Worm (Caenorhabditis elegans): ENCODE measurements around the gene T24C2.3.

The T24C2.3 gene

ce11 chrX:14589051-14589736 is 45.9 kb downstream of the T24C2.3 start, which contains the start of the genes C44H4.4 and tap-1 (continued):
- TF ChIP-seq lin-13 (GFP tag; optimal IDR thresholded peaks at IDR 0.05) = no peak

DNA sequence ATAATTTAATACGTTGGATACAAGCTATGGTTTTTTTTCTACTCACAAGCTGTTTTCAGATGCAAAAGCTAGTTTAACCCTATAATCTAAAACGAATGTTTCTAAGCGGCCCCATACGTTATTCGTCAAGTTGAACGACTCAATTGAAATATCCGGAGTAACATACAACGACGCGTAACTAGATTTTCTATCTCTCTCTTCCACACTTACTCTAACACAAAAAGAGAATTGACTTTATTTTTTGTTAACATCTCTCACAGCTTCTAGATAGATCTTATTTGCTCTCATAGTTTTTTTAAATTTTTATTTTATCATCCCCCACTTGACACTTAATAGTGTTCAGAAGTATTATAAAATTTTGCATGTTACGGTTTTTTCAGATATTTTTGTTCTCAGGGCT is 49.9 kb downstream of the T24C2.3 start:
- TF ChIP-seq lir-3 (tag; optimal IDR thresholded peaks at IDR 0.05; ENCODE audit: poor library complexity) (no peak), nhr-71 (tag; optimal IDR thresholded peaks at IDR 0.05) (peak; percentile 2), fkh-4 (tag; optimal IDR thresholded peaks at IDR 0.05; ENCODE audit: borderline replicate concordance) (peak; percentile 36), unc-98 (GFP tag; IDR thresholded peaks at IDR 0.05) (no peak), lin-14 (GFP tag; optimal IDR thresholded peaks at IDR 0.05) (peak; percentile 70), fkh-10 (GFP tag; optimal IDR thresholded peaks at IDR 0.05) (peak; percentile 91), dsc-1 (tag; optimal IDR thresholded peaks at IDR 0.05) (peak; percentile 90), mef-2 (tag; optimal IDR thresholded peaks at IDR 0.05) (no peak)
